Fruit fly (Drosophila melanogaster): ENCODE results near the gene Trp1.
A peak's percentile ranks its signal among the peaks of the same experiment; 100 is the strongest.

Gene Trp1

dm6 chr2L:10057236-10057635, 48.1 kb downstream of the Trp1 start (continued):
- TF ChIP-seq vnd (GFP tag; IDR thresholded peaks at IDR 0.05; ENCODE audit: partially characterized antibody): no peak
- peak; percentile 51 for TF ChIP-seq crc (GFP tag; optimal IDR thresholded peaks at IDR 0.05)
- TF ChIP-seq D19B (GFP tag; optimal IDR thresholded peaks at IDR 0.05): no peak
- no peak for TF ChIP-seq zfh2 (GFP tag; optimal IDR thresholded peaks at IDR 0.05)
- peak in 1 of 2 experiments; percentile 10 for TF ChIP-seq Eip74EF (GFP tag; optimal IDR thresholded peaks at IDR 0.05)
- no peak for TF ChIP-seq CG30020 (tag; optimal IDR thresholded peaks at IDR 0.05)
- peak; percentile 16; the same call in 1 of the 2 replicates for TF ChIP-seq Ravus (GFP tag; IDR thresholded peaks at IDR 0.05)
- peak; percentile 32 for TF ChIP-seq CG3065 (GFP tag; optimal IDR thresholded peaks at IDR 0.05)
- TF ChIP-seq Sry-β (GFP tag; optimal IDR thresholded peaks at IDR 0.05): no peak
- no peak for TF ChIP-seq bbx (GFP tag; IDR thresholded peaks at IDR 0.05; ENCODE audit: partially characterized antibody)
- TF ChIP-seq MESR4 (GFP tag; optimal IDR thresholded peaks at IDR 0.05): no peak
- peak; percentile 71 for TF ChIP-seq CG8944 (GFP tag; optimal IDR thresholded peaks at IDR 0.05)
- TF ChIP-seq her (GFP tag; optimal IDR thresholded peaks at IDR 0.05): peak; percentile 16
- TF ChIP-seq CG12071 (GFP tag; optimal IDR thresholded peaks at IDR 0.05): peak; percentile 9
- TF ChIP-seq CG8089 (GFP tag; optimal IDR thresholded peaks at IDR 0.05): peak; percentile 63
- peak; percentile 75 for TF ChIP-seq unpg (GFP tag; optimal IDR thresholded peaks at IDR 0.05)
- peak; percentile 24 for TF ChIP-seq CG5180 (GFP tag; optimal IDR thresholded peaks at IDR 0.05)
- TF ChIP-seq Neu2 (GFP tag; optimal IDR thresholded peaks at IDR 0.05; ENCODE audit: borderline replicate concordance): peak; percentile 27
- peak; percentile 86 for TF ChIP-seq Optix (GFP tag; IDR thresholded peaks at IDR 0.05)
- peak; percentile 48; the same call in 1 of the 2 replicates for TF ChIP-seq danr (GFP tag; IDR thresholded peaks at IDR 0.05)
- TF ChIP-seq bcd (GFP tag; optimal IDR thresholded peaks at IDR 0.05): peak; percentile 63
- TF ChIP-seq CG11093 (GFP tag; IDR thresholded peaks at IDR 0.05): peak; percentile 80
- TF ChIP-seq MTF-1 (GFP tag; optimal IDR thresholded peaks at IDR 0.05; ENCODE audit: borderline replicate concordance): peak; percentile 39
- TF ChIP-seq CG2875 (GFP tag; optimal IDR thresholded peaks at IDR 0.05): peak; percentile 45
- TF ChIP-seq CG11456 (GFP tag; IDR thresholded peaks at IDR 0.05): peak; percentile 72
- no peak for TF ChIP-seq hbn (GFP tag; IDR thresholded peaks at IDR 0.05; ENCODE audit: partially characterized antibody)
- peak; percentile 51 for TF ChIP-seq grau (tag; optimal IDR thresholded peaks at IDR 0.05)
- peak; percentile 54 for TF ChIP-seq jing (GFP tag; optimal IDR thresholded peaks at IDR 0.05)
- TF ChIP-seq CG12236 (GFP tag; optimal IDR thresholded peaks at IDR 0.05): peak; percentile 67
- TF ChIP-seq Lim3 (GFP tag; IDR thresholded peaks at IDR 0.05): no peak
- TF ChIP-seq HLHmδ (GFP tag; optimal IDR thresholded peaks at IDR 0.05): no peak
- peak; percentile 64; the same call in 1 of the 3 replicates for TF ChIP-seq CG7357 (GFP tag; IDR thresholded peaks at IDR 0.05)
- TF ChIP-seq CG15269 (tag; optimal IDR thresholded peaks at IDR 0.05): peak; percentile 50
- TF ChIP-seq HLH54F (GFP tag; optimal IDR thresholded peaks at IDR 0.05): peak; percentile 59
- TF ChIP-seq dysf (GFP tag; IDR thresholded peaks at IDR 0.05): peak; percentile 80
- TF ChIP-seq Ada2b (GFP tag; IDR thresholded peaks at IDR 0.05): peak; percentile 76
- peak; percentile 87 for TF ChIP-seq CG1603 (tag; optimal IDR thresholded peaks at IDR 0.05)
- no peak for TF ChIP-seq CG8290 (GFP tag; optimal IDR thresholded peaks at IDR 0.05)
- peak in 1 of 2 experiments; percentile 77 for TF ChIP-seq CG8290 (tag; optimal IDR thresholded peaks at IDR 0.05)
- TF ChIP-seq so (GFP tag; IDR thresholded peaks at IDR 0.05): 0 out of 3 replicates have a peak, but pooled peaks have one; percentile 30
- TF ChIP-seq CG1024 (GFP tag; IDR thresholded peaks at IDR 0.05): peak; percentile 80
- peak; percentile 77 for TF ChIP-seq CG11247 (GFP tag; IDR thresholded peaks at IDR 0.05)
- TF ChIP-seq CG12744 (GFP tag; optimal IDR thresholded peaks at IDR 0.05): peak; percentile 31
- TF ChIP-seq knrl (GFP tag; IDR thresholded peaks at IDR 0.05; ENCODE audit: partially characterized antibody): no peak
- TF ChIP-seq Fer2 (tag; optimal IDR thresholded peaks at IDR 0.05): no peak
- TF ChIP-seq az2 (GFP tag; optimal IDR thresholded peaks at IDR 0.05): peak; percentile 75
- TF ChIP-seq grn (GFP tag; optimal IDR thresholded peaks at IDR 0.05): no peak
- no peak for TF ChIP-seq CG13287 (GFP tag; IDR thresholded peaks at IDR 0.05; ENCODE audit: partially characterized antibody)
- peak; percentile 85 for TF ChIP-seq CG30431 (GFP tag; optimal IDR thresholded peaks at IDR 0.05)
- no peak for TF ChIP-seq Dek (tag; optimal IDR thresholded peaks at IDR 0.05)
- TF ChIP-seq br (optimal IDR thresholded peaks at IDR 0.05): no peak
